Fruit fly (Drosophila melanogaster) whole organism, embryonic: ENCODE measurements around the gene FucTC.
A peak's percentile ranks its signal among the peaks of the same experiment; 100 is the strongest.

Source experiments
- Abd-B ChIP-seq: fragments of 200-800 bp; sonication (Bioruptor generic); optimal IDR thresholded peaks from 2 replicates; lab custom pipeline; 2018; ENCODE audit warnings: missing biosample characterization, mild to moderate bottlenecking, missing genetic modification characterization, moderate library complexity
- CG10366 ChIP-seq: fragments of 200-800 bp; sonication (Bioruptor generic); IDR thresholded peaks from 2 replicates; pipeline ENCODE4 v1.3.6; 2022; ENCODE audit warnings: missing biosample characterization, missing genetic modification characterization
- CG12219 ChIP-seq: fragments of 200-800 bp; sonication (Bioruptor generic); optimal IDR thresholded peaks from 3 replicates; lab custom pipeline; 2018; ENCODE audit warnings: missing biosample characterization, mild to moderate bottlenecking, missing genetic modification characterization
- CG13123 ChIP-seq: fragments of 200-800 bp; sonication (Bioruptor generic); optimal IDR thresholded peaks from 2 replicates; lab custom pipeline; 2016; ENCODE audit warnings: missing biosample characterization, missing genetic modification characterization
- CG13424 ChIP-seq: fragments of 200-800 bp; sonication (Bioruptor generic); optimal IDR thresholded peaks from 2 replicates; lab custom pipeline; 2019; ENCODE audit warnings: missing biosample characterization, mild to moderate bottlenecking, missing genetic modification characterization, moderate library complexity
- CG15514 ChIP-seq: fragments of 200-800 bp; sonication (Bioruptor generic); optimal IDR thresholded peaks from 3 replicates; lab custom pipeline; 2017; ENCODE audit warnings: missing biosample characterization, missing genetic modification characterization, mild to moderate bottlenecking, moderate library complexity, missing genetic modification reagents
- CG18262 ChIP-seq: fragments of 200-800 bp; optimal IDR thresholded peaks from 3 replicates; lab custom pipeline; 2019; ENCODE audit warnings: missing biosample characterization, mild to moderate bottlenecking, missing genetic modification characterization, moderate library complexity
- CG2889 ChIP-seq: fragments of 200-800 bp; sonication (Bioruptor generic); IDR thresholded peaks from 3 replicates; pipeline ENCODE4 v1.3.6; 2022; ENCODE audit warnings: missing biosample characterization, missing genetic modification characterization
- CG31441 ChIP-seq: fragments of 200-800 bp; sonication (Bioruptor generic); IDR thresholded peaks from 2 replicates; pipeline ENCODE4 v1.3.6; 2022; ENCODE audit warnings: missing biosample characterization, missing genetic modification characterization
- CG3163 ChIP-seq: fragments of 200-800 bp; sonication (Bioruptor generic); optimal IDR thresholded peaks from 3 replicates; lab custom pipeline; 2016; ENCODE audit warnings: missing biosample characterization, missing genetic modification characterization
- CG3281 ChIP-seq: fragments of 200-800 bp; sonication (Bioruptor generic); optimal IDR thresholded peaks from 3 replicates; lab custom pipeline; 2017; ENCODE audit warnings: missing biosample characterization, mild to moderate bottlenecking, missing genetic modification characterization
- CG33557 ChIP-seq: fragments of 200-800 bp; sonication (Bioruptor generic); optimal IDR thresholded peaks from 2 replicates; lab custom pipeline; 2019; ENCODE audit warnings: missing biosample characterization, mild to moderate bottlenecking, missing genetic modification characterization, moderate library complexity
- CG3407 ChIP-seq: fragments of 200-800 bp; sonication (Bioruptor generic); optimal IDR thresholded peaks from 2 replicates; lab custom pipeline; 2018; ENCODE audit warnings: missing biosample characterization, mild to moderate bottlenecking, missing genetic modification characterization
- CG42726 ChIP-seq: fragments of 200-800 bp; sonication (Bioruptor generic); IDR thresholded peaks from 2 replicates; pipeline ENCODE4 v1.3.6; 2022; ENCODE audit warnings: missing biosample characterization, missing genetic modification characterization; ENCODE audit not compliant: partially characterized antibody
- CG4282 ChIP-seq: fragments of 200-800 bp; sonication (Bioruptor generic); optimal IDR thresholded peaks from 2 replicates; lab custom pipeline; 2016; ENCODE audit warnings: missing biosample characterization, missing genetic modification characterization
- CG7271 ChIP-seq: fragments of 200-800 bp; sonication (Bioruptor generic); optimal IDR thresholded peaks from 2 replicates; lab custom pipeline; 2018; ENCODE audit warnings: missing biosample characterization, mild to moderate bottlenecking, missing genetic modification characterization, moderate library complexity
- CG7556 ChIP-seq: fragments of 200-800 bp; sonication (Bioruptor generic); optimal IDR thresholded peaks from 2 replicates; lab custom pipeline; 2017; ENCODE audit warnings: missing biosample characterization, mild to moderate bottlenecking, missing genetic modification characterization
- CG7963 ChIP-seq: fragments of 200-800 bp; sonication (Bioruptor generic); IDR thresholded peaks from 3 replicates; pipeline ENCODE4 v1.3.6; 2022; ENCODE audit warnings: missing biosample characterization, missing genetic modification characterization; ENCODE audit not compliant: partially characterized antibody
- CG8924 ChIP-seq: fragments of 200-800 bp; optimal IDR thresholded peaks from 3 replicates; lab custom pipeline; 2019; ENCODE audit warnings: missing biosample characterization, mild to moderate bottlenecking, missing genetic modification characterization, moderate library complexity
- D19A ChIP-seq: fragments of 200-800 bp; optimal IDR thresholded peaks from 3 replicates; lab custom pipeline; 2019; ENCODE audit warnings: missing biosample characterization, mild to moderate bottlenecking, missing genetic modification characterization, moderate library complexity
- Deaf1 ChIP-seq: fragments of 200-800 bp; optimal IDR thresholded peaks from 3 replicates; lab custom pipeline; 2019; ENCODE audit warnings: missing biosample characterization, mild to moderate bottlenecking, missing genetic modification characterization, moderate library complexity
- Dek ChIP-seq: fragments of 200-800 bp; sonication (Bioruptor generic); optimal IDR thresholded peaks from 3 replicates; lab custom pipeline; 2019; ENCODE audit warnings: missing biosample characterization, mild to moderate bottlenecking, missing genetic modification characterization, moderate library complexity
- Doc3 ChIP-seq: fragments of 200-800 bp; sonication (Bioruptor generic); IDR thresholded peaks from 3 replicates; pipeline ENCODE4 v1.3.6; 2022; ENCODE audit warnings: missing biosample characterization, missing genetic modification characterization; ENCODE audit not compliant: partially characterized antibody
- Ets65A ChIP-seq: fragments of 200-800 bp; sonication (Bioruptor generic); peaks from one replicate; lab custom pipeline; 2016; ENCODE audit warnings: missing biosample characterization, missing genetic modification characterization
- Hmr ChIP-seq: fragments of 200-800 bp; sonication (Bioruptor generic); optimal IDR thresholded peaks from 3 replicates; lab custom pipeline; 2017; ENCODE audit warnings: mild to moderate bottlenecking, missing biosample characterization, missing genetic modification reagents, missing genetic modification characterization
- Optix ChIP-seq: fragments of 200-800 bp; sonication (Bioruptor generic); IDR thresholded peaks from 3 replicates; pipeline ENCODE4 v1.3.6; 2022; ENCODE audit warnings: missing biosample characterization, missing genetic modification characterization
- Rfx ChIP-seq: fragments of 200-800 bp; sonication (Bioruptor generic); IDR thresholded peaks from 2 replicates; pipeline ENCODE4 v1.3.6; 2022; ENCODE audit warnings: missing biosample characterization, missing genetic modification characterization
- Side ChIP-seq: fragments of 200-800 bp; sonication (Bioruptor generic); optimal IDR thresholded peaks from 2 replicates; lab custom pipeline; 2016; ENCODE audit warnings: missing biosample characterization, missing genetic modification characterization
- Sox102F ChIP-seq: fragments of 200-800 bp; sonication (Bioruptor generic); optimal IDR thresholded peaks from 2 replicates; lab custom pipeline; 2018; ENCODE audit warnings: missing biosample characterization, mild to moderate bottlenecking, missing genetic modification characterization, moderate library complexity
- ase ChIP-seq: fragments of 200-800 bp; sonication (Bioruptor generic); IDR thresholded peaks from 3 replicates; pipeline ENCODE4 v1.3.6; 2022; ENCODE audit warnings: missing biosample characterization, missing genetic modification characterization
- az2 ChIP-seq: fragments of 200-800 bp; sonication (Bioruptor generic); optimal IDR thresholded peaks from 3 replicates; lab custom pipeline; 2016; ENCODE audit warnings: missing biosample characterization, missing genetic modification characterization
- ci ChIP-seq: fragments of 200-800 bp; sonication (Bioruptor generic); IDR thresholded peaks from 3 replicates; pipeline ENCODE4 v1.3.6; 2022; ENCODE audit warnings: missing biosample characterization, missing genetic modification characterization
- corto ChIP-seq: fragments of 200-800 bp; sonication (Bioruptor generic); optimal IDR thresholded peaks from 2 replicates; lab custom pipeline; 2016; ENCODE audit warnings: missing biosample characterization, mild to moderate bottlenecking, missing genetic modification characterization, moderate library complexity
- dpn ChIP-seq, 2 experiments: fragments of 200-800 bp; sonication (Bioruptor generic); optimal IDR thresholded peaks; 3 replicates each; lab custom pipeline; 2016; ENCODE audit warnings: missing biosample characterization in 2 of 2, missing genetic modification characterization in 2 of 2
- esg ChIP-seq: fragments of 200-800 bp; sonication (Bioruptor generic); conservative IDR thresholded peaks from 2 replicates; pipeline ENCODE4 v1.3.6; 2022; ENCODE audit warnings: missing biosample characterization, missing genetic modification characterization
- eve ChIP-seq, 2 experiments: fragments of >200 bp; optimal IDR thresholded peaks; 2 replicates each; lab custom pipeline; 2017; ENCODE audit warnings: missing biosample characterization in 2 of 2, missing genetic modification characterization in 2 of 2
- fd64A ChIP-seq: fragments of 200-800 bp; sonication (Bioruptor generic); optimal IDR thresholded peaks from 3 replicates; lab custom pipeline; 2018; ENCODE audit warnings: missing biosample characterization, mild to moderate bottlenecking, missing genetic modification characterization
- fd96Cb ChIP-seq: fragments of 200-800 bp; sonication (Bioruptor generic); optimal IDR thresholded peaks from 2 replicates; lab custom pipeline; 2018; ENCODE audit warnings: missing biosample characterization, mild to moderate bottlenecking, missing genetic modification characterization, moderate library complexity
- gro ChIP-seq: fragments of 200-800 bp; sonication (Bioruptor generic); optimal IDR thresholded peaks from 2 replicates; lab custom pipeline; 2016; ENCODE audit warnings: missing biosample characterization, missing genetic modification characterization
- hbn ChIP-seq: fragments of 200-800 bp; sonication (Bioruptor generic); IDR thresholded peaks from 2 replicates; pipeline ENCODE4 v1.3.6; 2022; ENCODE audit warnings: missing biosample characterization, missing genetic modification characterization; ENCODE audit not compliant: partially characterized antibody
- lmd ChIP-seq: fragments of 200-800 bp; sonication (Bioruptor generic); IDR thresholded peaks from 2 replicates; pipeline ENCODE4 v1.3.6; 2022; ENCODE audit warnings: missing biosample characterization, missing genetic modification characterization
- maf-S ChIP-seq: fragments of 200-800 bp; sonication (Bioruptor generic); optimal IDR thresholded peaks from 2 replicates; lab custom pipeline; 2016; ENCODE audit warnings: missing biosample characterization, missing genetic modification characterization
- nau ChIP-seq: fragments of 200-800 bp; sonication (Bioruptor generic); optimal IDR thresholded peaks from 3 replicates; lab custom pipeline; 2017; ENCODE audit warnings: missing biosample characterization, mild to moderate bottlenecking, missing genetic modification characterization, missing genetic modification reagents
- phol ChIP-seq: fragments of 200-800 bp; sonication (Bioruptor generic); optimal IDR thresholded peaks from 3 replicates; lab custom pipeline; 2018; ENCODE audit warnings: missing biosample characterization, mild to moderate bottlenecking, missing genetic modification characterization, moderate library complexity
- ranshi ChIP-seq: fragments of 200-800 bp; sonication (Bioruptor generic); IDR thresholded peaks from 2 replicates; pipeline ENCODE4 v1.3.6; 2022; ENCODE audit warnings: missing biosample characterization, missing genetic modification characterization
- schlank ChIP-seq: fragments of 200-800 bp; sonication (Bioruptor generic); optimal IDR thresholded peaks from 2 replicates; lab custom pipeline; 2018; ENCODE audit warnings: missing biosample characterization, mild to moderate bottlenecking, missing genetic modification characterization
- sens ChIP-seq: fragments of 200-800 bp; sonication (Bioruptor generic); peaks from one replicate; lab custom pipeline; 2016; ENCODE audit warnings: missing biosample characterization, missing genetic modification characterization
- tin ChIP-seq: fragments of 200-800 bp; sonication (Bioruptor generic); optimal IDR thresholded peaks from 3 replicates; lab custom pipeline; 2016; ENCODE audit warnings: missing biosample characterization, missing genetic modification characterization
- tx ChIP-seq: fragments of 200-800 bp; sonication (Bioruptor generic); optimal IDR thresholded peaks from 2 replicates; lab custom pipeline; 2016; ENCODE audit warnings: missing biosample characterization, missing genetic modification characterization

FucTC gene

dm6 chrX:23004598-23005469, 6.3 kb downstream of the FucTC start, which contains the start of the genes stnA and stnB (continued):
- TF ChIP-seq fd64A (GFP tag; lab: Kevin White, UChicago), result no peak
- TF ChIP-seq ranshi (GFP tag; lab: Robert Waterston, UW), result no peak
- TF ChIP-seq CG42726 (GFP tag; lab: Robert Waterston, UW), result no peak
- 0 out of 2 replicates have a peak, but pooled peaks have one; percentile 12 for TF ChIP-seq CG31441 (GFP tag; lab: Robert Waterston, UW)
- TF ChIP-seq CG13424 (tag; lab: Kevin White, UChicago), result peak; percentile 44
- peak; percentile 28; the same call in 1 of the 2 replicates for TF ChIP-seq Rfx (GFP tag; lab: Robert Waterston, UW)
- peak; percentile 26 for TF ChIP-seq CG3281
- peak; percentile 32 for TF ChIP-seq Hmr
- peak in 1 of 2 experiments; percentile 13 for TF ChIP-seq dpn (GFP tag; optimal IDR thresholded peaks at IDR 0.05; lab: Kevin White, UChicago)
- peak; percentile 29 for TF ChIP-seq Sox102F (GFP tag; lab: Kevin White, UChicago)
- TF ChIP-seq CG33557 (GFP tag; lab: Kevin White, UChicago), result no peak
- TF ChIP-seq corto (GFP tag; lab: Kevin White, UChicago), result no peak
- no peak for TF ChIP-seq hbn (GFP tag; lab: Robert Waterston, UW)
- TF ChIP-seq CG12219 (GFP tag; lab: Kevin White, UChicago), result no peak
- peak; percentile 4 for TF ChIP-seq CG18262
- no peak for TF ChIP-seq Ets65A (GFP tag; lab: Kevin White, UChicago)
- peak; percentile 27 for TF ChIP-seq gro (GFP tag; lab: Kevin White, UChicago)
- TF ChIP-seq CG2889 (GFP tag; lab: Robert Waterston, UW), result no peak
- peak; percentile 71 for TF ChIP-seq D19A (tag; lab: Kevin White, UChicago)
- TF ChIP-seq CG4282 (GFP tag; lab: Kevin White, UChicago), result no peak
- TF ChIP-seq tin (GFP tag; lab: Kevin White, UChicago), result peak; percentile 8
- TF ChIP-seq CG8924 (tag; lab: Kevin White, UChicago), result no peak
- TF ChIP-seq Doc3, result no peak
- peak; percentile 67 for TF ChIP-seq CG15514 (GFP tag; lab: Kevin White, UChicago)
- no peak for TF ChIP-seq CG3407 (GFP tag; lab: Kevin White, UChicago)
- TF ChIP-seq CG7556 (GFP tag; lab: Kevin White, UChicago), result peak; percentile 23
- no peak for TF ChIP-seq ase
- no peak for TF ChIP-seq Optix (GFP tag; lab: Robert Waterston, UW)
- TF ChIP-seq CG7963 (GFP tag; lab: Robert Waterston, UW), result no peak
- peak; percentile 74 for TF ChIP-seq sens (GFP tag; lab: Kevin White, UChicago)
- TF ChIP-seq Dek (tag; lab: Kevin White, UChicago), result no peak
- no peak for TF ChIP-seq ci
- TF ChIP-seq CG13123, result no peak
- peak in 1 of 2 experiments; percentile 13 for TF ChIP-seq eve (GFP tag; optimal IDR thresholded peaks at IDR 0.05; lab: Kevin White, UChicago)
- TF ChIP-seq Side (GFP tag; lab: Kevin White, UChicago), result no peak
- peak; percentile 8 for TF ChIP-seq fd96Cb (tag; lab: Kevin White, UChicago)
- no peak for TF ChIP-seq tx (GFP tag; lab: Kevin White, UChicago)
- no peak for TF ChIP-seq CG3163
- TF ChIP-seq az2 (GFP tag; lab: Kevin White, UChicago), result no peak
- TF ChIP-seq lmd (GFP tag; lab: Robert Waterston, UW), result peak; percentile 9; the same call in 1 of the 2 replicates
- TF ChIP-seq CG7271, result no peak
- TF ChIP-seq esg (GFP tag; lab: Robert Waterston, UW), result peak; percentile 31; the same call in 1 of the 2 replicates
- no peak for TF ChIP-seq maf-S (GFP tag; lab: Kevin White, UChicago)
- TF ChIP-seq nau, result no peak
- TF ChIP-seq phol (tag; lab: Kevin White, UChicago), result peak; percentile 12
- no peak for TF ChIP-seq Abd-B (GFP tag; lab: Kevin White, UChicago)
- no peak for TF ChIP-seq schlank
- peak; percentile 2 for TF ChIP-seq Deaf1
- TF ChIP-seq CG10366 (GFP tag; lab: Robert Waterston, UW), result no peak; the same call in 1 of the 2 replicates
